Worm (Caenorhabditis elegans) whole organism, L4/young adult: Measurements from ENCODE around the gene C31C9.6.
"Not testable (repeated sequence)": the region's sequence is repeated elsewhere in the genome, so short reads cannot be mapped to it uniquely, and the experiment has no call there.

ENCODE experiments used
- dao-5 ChIP-seq: sonication (generic microtip); optimal IDR thresholded peaks from 2 replicates; lab custom pipeline; 2016; ENCODE audit warnings: missing genotype, missing genetic modification characterization, moderate library complexity, missing compliant biosample characterization
- him-1 ChIP-seq: sonication (generic microtip); optimal IDR thresholded peaks from 2 replicates; lab custom pipeline; 2016; ENCODE audit warnings: missing genotype, missing genetic modification reagents, missing genetic modification characterization, missing compliant biosample characterization

ce11 chrII:13654723-13655122, 7.2 kb downstream of the C31C9.6 start, which contains the start of gene C31C9.9:
- not testable (repeated sequence) for TF ChIP-seq him-1, dao-5 (tag; lab: Kevin White, UChicago)
